Fruit fly (Drosophila melanogaster): ENCODE data around the gene CG1738.

CG1738 gene

dm6 chrX:11379139-11379538 is 30.3 kb downstream of the CG1738 start:
- peak; percentile 39 for TF ChIP-seq CG1620 (GFP tag; optimal IDR thresholded peaks at IDR 0.05)
- TF ChIP-seq tj (GFP tag; optimal IDR thresholded peaks at IDR 0.05): no peak
- peak; percentile 28 for TF ChIP-seq pad (GFP tag; optimal IDR thresholded peaks at IDR 0.05)
- no peak for TF ChIP-seq cic (GFP tag; optimal IDR thresholded peaks at IDR 0.05)
- peak; percentile 72 for TF ChIP-seq CG7101 (tag; optimal IDR thresholded peaks at IDR 0.05)
- TF ChIP-seq cnc (optimal IDR thresholded peaks at IDR 0.05): no peak
- TF ChIP-seq Crg-1 (GFP tag; optimal IDR thresholded peaks at IDR 0.05): no peak
- TF ChIP-seq kay (GFP tag; ENCODE audit: borderline replicate concordance): no peak
- no peak for TF ChIP-seq CG5204 (GFP tag; optimal IDR thresholded peaks at IDR 0.05)
- TF ChIP-seq Hr96 (GFP tag; optimal IDR thresholded peaks at IDR 0.05): no peak
- TF ChIP-seq CG11617 (GFP tag; optimal IDR thresholded peaks at IDR 0.05): no peak
- TF ChIP-seq bab1 (GFP tag; optimal IDR thresholded peaks at IDR 0.05): peak; percentile 12
- TF ChIP-seq CG7045 (GFP tag; optimal IDR thresholded peaks at IDR 0.05): no peak
- TF ChIP-seq CG33017 (tag; optimal IDR thresholded peaks at IDR 0.05): peak; percentile 28
- no peak for TF ChIP-seq ovo (GFP tag; optimal IDR thresholded peaks at IDR 0.05)
- no peak for TF ChIP-seq Clk (GFP tag; optimal IDR thresholded peaks at IDR 0.05)
- TF ChIP-seq CG14711 (tag; optimal IDR thresholded peaks at IDR 0.05): peak; percentile 60
- no peak for TF ChIP-seq CG12768 (GFP tag; optimal IDR thresholded peaks at IDR 0.05)
- no peak for TF ChIP-seq Mnt (GFP tag; optimal IDR thresholded peaks at IDR 0.05)
- no peak for TF ChIP-seq toe (GFP tag; optimal IDR thresholded peaks at IDR 0.05)

- TF ChIP-seq bab1 (GFP tag; optimal IDR thresholded peaks at IDR 0.05) (no peak), CG7101 (tag; optimal IDR thresholded peaks at IDR 0.05) (peak; percentile 10)
These were observed 30.9 kb downstream of the CG1738 start for dm6 chrX:11379747-11380146.

dm6 chrX:11382588-11382987 is 33.7 kb downstream of the CG1738 start:
- TF ChIP-seq toe (GFP tag; optimal IDR thresholded peaks at IDR 0.05) (no peak), CG7045 (GFP tag; optimal IDR thresholded peaks at IDR 0.05) (no peak), CG1620 (GFP tag; optimal IDR thresholded peaks at IDR 0.05) (no peak), kay (GFP tag; ENCODE audit: borderline replicate concordance) (no peak), bab1 (GFP tag; optimal IDR thresholded peaks at IDR 0.05) (no peak)

dm6 chrX:11383530-11383929 is 34.7 kb downstream of the CG1738 start:
- TF ChIP-seq kay (GFP tag; ENCODE audit: borderline replicate concordance) (no peak), CG5204 (GFP tag; optimal IDR thresholded peaks at IDR 0.05) (no peak), CG1620 (GFP tag; optimal IDR thresholded peaks at IDR 0.05) (no peak)

- TF ChIP-seq CG12768 (GFP tag; optimal IDR thresholded peaks at IDR 0.05): peak; percentile 4
- TF ChIP-seq Hr96 (GFP tag; optimal IDR thresholded peaks at IDR 0.05): no peak
- peak; percentile 27 for TF ChIP-seq toe (GFP tag; optimal IDR thresholded peaks at IDR 0.05)
- TF ChIP-seq CG7045 (GFP tag; optimal IDR thresholded peaks at IDR 0.05): peak; percentile 42
- TF ChIP-seq Clk (GFP tag; optimal IDR thresholded peaks at IDR 0.05): no peak
- peak; percentile 46 for TF ChIP-seq CG7101 (tag; optimal IDR thresholded peaks at IDR 0.05)
- peak; percentile 44 for TF ChIP-seq CG5204 (GFP tag; optimal IDR thresholded peaks at IDR 0.05)
- no peak for TF ChIP-seq bab1 (GFP tag; optimal IDR thresholded peaks at IDR 0.05)
- peak; percentile 42 for TF ChIP-seq CG11617 (GFP tag; optimal IDR thresholded peaks at IDR 0.05)
- peak; percentile 17 for TF ChIP-seq CG33017 (tag; optimal IDR thresholded peaks at IDR 0.05)
These were observed 35.2 kb downstream of the CG1738 start for dm6 chrX:11384023-11384444.

dm6 chrX:11385498-11385897 is 36.6 kb downstream of the CG1738 start:
- no peak for TF ChIP-seq toe (GFP tag; optimal IDR thresholded peaks at IDR 0.05)
- TF ChIP-seq CG14711 (tag; optimal IDR thresholded peaks at IDR 0.05): no peak
- TF ChIP-seq CG11617 (GFP tag; optimal IDR thresholded peaks at IDR 0.05): no peak
- TF ChIP-seq Hr96 (GFP tag; optimal IDR thresholded peaks at IDR 0.05): no peak
- TF ChIP-seq kay (GFP tag; ENCODE audit: borderline replicate concordance): no peak
- TF ChIP-seq tj (GFP tag; optimal IDR thresholded peaks at IDR 0.05): no peak
- no peak for TF ChIP-seq ovo (GFP tag; optimal IDR thresholded peaks at IDR 0.05)
- TF ChIP-seq CG12768 (GFP tag; optimal IDR thresholded peaks at IDR 0.05): no peak
- no peak for TF ChIP-seq Mnt (GFP tag; optimal IDR thresholded peaks at IDR 0.05)

- TF ChIP-seq bab1 (GFP tag; optimal IDR thresholded peaks at IDR 0.05) (peak; percentile 67), pad (GFP tag; optimal IDR thresholded peaks at IDR 0.05) (peak; percentile 99), CG14711 (tag; optimal IDR thresholded peaks at IDR 0.05) (no peak), Mnt (GFP tag; optimal IDR thresholded peaks at IDR 0.05) (no peak)
These were observed 40.9 kb downstream of the CG1738 start for dm6 chrX:11389494-11390447.
